Fruit fly (Drosophila melanogaster) whole organism, embryonic: ENCODE data around the gene CG15199.

Experiments used
- B-H2 ChIP-seq: fragments of 200-800 bp; sonication (Bioruptor generic); optimal IDR thresholded peaks from 2 replicates; lab custom pipeline; 2018; ENCODE audit warnings: missing biosample characterization, mild to moderate bottlenecking, missing genetic modification characterization
- C15 ChIP-seq: fragments of 200-800 bp; sonication (Bioruptor generic); IDR thresholded peaks from 3 replicates; pipeline ENCODE4 v1.3.6; 2022; ENCODE audit warnings: missing biosample characterization, missing genetic modification characterization
- CG11093 ChIP-seq: fragments of 200-800 bp; sonication (Bioruptor generic); IDR thresholded peaks from 3 replicates; pipeline ENCODE4 v1.3.6; 2022; ENCODE audit warnings: missing biosample characterization, missing genetic modification characterization
- CG11560 ChIP-seq: fragments of 200-800 bp; sonication (Bioruptor generic); IDR thresholded peaks from 3 replicates; pipeline ENCODE4 v1.3.6; 2022; ENCODE audit warnings: missing biosample characterization, missing genetic modification characterization
- CG12219 ChIP-seq: fragments of 200-800 bp; sonication (Bioruptor generic); optimal IDR thresholded peaks from 3 replicates; lab custom pipeline; 2018; ENCODE audit warnings: missing biosample characterization, mild to moderate bottlenecking, missing genetic modification characterization
- CG12236 ChIP-seq: fragments of 200-800 bp; sonication (Bioruptor generic); optimal IDR thresholded peaks from 2 replicates; lab custom pipeline; 2016; ENCODE audit warnings: missing biosample characterization, missing genetic modification characterization
- CG1233 ChIP-seq: fragments of 200-800 bp; sonication (Bioruptor generic); optimal IDR thresholded peaks from 4 replicates; lab custom pipeline; 2018; ENCODE audit warnings: missing biosample characterization, mild to moderate bottlenecking, missing genetic modification characterization
- CG14014 ChIP-seq: fragments of 200-800 bp; sonication (Bioruptor generic); IDR thresholded peaks from 2 replicates; pipeline ENCODE4 v1.3.6; 2022; ENCODE audit warnings: missing biosample characterization, missing genetic modification characterization
- CG14965 ChIP-seq: fragments of 200-800 bp; sonication (Bioruptor generic); optimal IDR thresholded peaks from 2 replicates; lab custom pipeline; 2016; ENCODE audit warnings: missing biosample characterization, missing genetic modification characterization, borderline replicate concordance
- CG15269 ChIP-seq: fragments of 200-800 bp; sonication (Bioruptor generic); optimal IDR thresholded peaks from 2 replicates; lab custom pipeline; 2018; ENCODE audit warnings: missing biosample characterization, mild to moderate bottlenecking, missing genetic modification characterization, moderate library complexity
- CG15601 ChIP-seq: fragments of 200-800 bp; sonication (Bioruptor generic); optimal IDR thresholded peaks from 3 replicates; lab custom pipeline; 2019; ENCODE audit warnings: missing biosample characterization, mild to moderate bottlenecking, missing genetic modification characterization, moderate library complexity
- CG15696 ChIP-seq: fragments of 200-800 bp; sonication (Bioruptor generic); optimal IDR thresholded peaks from 2 replicates; lab custom pipeline; 2019; ENCODE audit warnings: missing biosample characterization, mild to moderate bottlenecking, missing genetic modification characterization, moderate library complexity
- CG1832 ChIP-seq: fragments of 200-800 bp; sonication (Bioruptor generic); optimal IDR thresholded peaks from 2 replicates; lab custom pipeline; 2017; ENCODE audit warnings: missing biosample characterization, mild to moderate bottlenecking, missing genetic modification characterization, inconsistent platforms
- CG30020 ChIP-seq: fragments of 200-800 bp; optimal IDR thresholded peaks from 2 replicates; lab custom pipeline; 2019; ENCODE audit warnings: missing biosample characterization, mild to moderate bottlenecking, missing genetic modification characterization, moderate library complexity
- CG3065 ChIP-seq: fragments of 200-800 bp; sonication (Bioruptor generic); optimal IDR thresholded peaks from 2 replicates; lab custom pipeline; 2016; ENCODE audit warnings: missing biosample characterization, missing genetic modification characterization
- CG3838 ChIP-seq: fragments of 200-800 bp; sonication (Bioruptor generic); optimal IDR thresholded peaks from 3 replicates; lab custom pipeline; 2016; ENCODE audit warnings: missing biosample characterization, missing genetic modification characterization
- CG4360 ChIP-seq: fragments of 200-800 bp; sonication (Bioruptor generic); IDR thresholded peaks from 2 replicates; pipeline ENCODE4 v1.3.6; 2022; ENCODE audit warnings: missing biosample characterization, missing genetic modification characterization
- CG5245 ChIP-seq: fragments of 200-800 bp; sonication (Bioruptor generic); optimal IDR thresholded peaks from 3 replicates; lab custom pipeline; 2016; ENCODE audit warnings: missing biosample characterization, missing genetic modification characterization
- CG6689 ChIP-seq: fragments of 200-800 bp; sonication (Bioruptor generic); IDR thresholded peaks from 2 replicates; pipeline ENCODE4 v1.3.6; 2022; ENCODE audit warnings: missing biosample characterization, missing genetic modification characterization
- CG7786 ChIP-seq: fragments of 200-800 bp; sonication (Bioruptor generic); optimal IDR thresholded peaks from 2 replicates; lab custom pipeline; 2016; ENCODE audit warnings: missing biosample characterization, missing genetic modification characterization
- CG8089 ChIP-seq: fragments of 200-800 bp; sonication (Bioruptor generic); optimal IDR thresholded peaks from 3 replicates; lab custom pipeline; 2016; ENCODE audit warnings: missing biosample characterization, missing genetic modification characterization
- CG9932 ChIP-seq: fragments of 200-800 bp; sonication (Bioruptor generic); IDR thresholded peaks from 2 replicates; pipeline ENCODE4 v1.3.6; 2022; ENCODE audit warnings: missing biosample characterization, missing genetic modification characterization
- Deaf1 ChIP-seq: fragments of 200-800 bp; optimal IDR thresholded peaks from 3 replicates; lab custom pipeline; 2019; ENCODE audit warnings: missing biosample characterization, mild to moderate bottlenecking, missing genetic modification characterization, moderate library complexity
- Dip3 ChIP-seq: fragments of 200-800 bp; sonication (Bioruptor generic); optimal IDR thresholded peaks from 3 replicates; lab custom pipeline; 2016; ENCODE audit warnings: missing biosample characterization, missing genetic modification characterization
- Dp ChIP-seq: fragments of 200-800 bp; sonication (Bioruptor generic); optimal IDR thresholded peaks from 2 replicates; lab custom pipeline; 2018; ENCODE audit warnings: missing biosample characterization, mild to moderate bottlenecking, missing genetic modification characterization, moderate library complexity
- Drgx ChIP-seq: fragments of 200-800 bp; sonication (Bioruptor generic); IDR thresholded peaks from 2 replicates; pipeline ENCODE4 v1.3.6; 2022; ENCODE audit warnings: missing biosample characterization, missing genetic modification characterization
- Fer3 ChIP-seq: fragments of 200-800 bp; sonication (Bioruptor generic); optimal IDR thresholded peaks from 2 replicates; lab custom pipeline; 2018; ENCODE audit warnings: missing biosample characterization, mild to moderate bottlenecking, missing genetic modification characterization, moderate library complexity
- Myb ChIP-seq: fragments of 200-800 bp; sonication (Bioruptor generic); optimal IDR thresholded peaks from 2 replicates; lab custom pipeline; 2016; ENCODE audit warnings: missing biosample characterization, missing genetic modification characterization
- Neu2 ChIP-seq: fragments of 200-800 bp; sonication (Bioruptor generic); optimal IDR thresholded peaks from 3 replicates; lab custom pipeline; 2016; ENCODE audit warnings: missing biosample characterization, missing genetic modification characterization, borderline replicate concordance
- al ChIP-seq: fragments of 200-800 bp; sonication (Bioruptor generic); IDR thresholded peaks from 2 replicates; pipeline ENCODE4 v1.3.6; 2022; ENCODE audit warnings: missing biosample characterization, missing genetic modification characterization
- az2 ChIP-seq: fragments of 200-800 bp; sonication (Bioruptor generic); optimal IDR thresholded peaks from 3 replicates; lab custom pipeline; 2016; ENCODE audit warnings: missing biosample characterization, missing genetic modification characterization
- bbx ChIP-seq: fragments of 200-800 bp; sonication (Bioruptor generic); IDR thresholded peaks from 2 replicates; pipeline ENCODE4 v1.3.6; 2022; ENCODE audit warnings: missing biosample characterization, missing genetic modification characterization; ENCODE audit not compliant: partially characterized antibody
- cg ChIP-seq: fragments of 200-800 bp; sonication (Bioruptor generic); optimal IDR thresholded peaks from 3 replicates; lab custom pipeline; 2019; ENCODE audit warnings: missing biosample characterization, mild to moderate bottlenecking, missing genetic modification characterization, moderate library complexity
- chif ChIP-seq, 2 experiments: fragments of 200-800 bp; sonication (Bioruptor generic); optimal IDR thresholded peaks; 3 replicates each; lab custom pipeline; 2016; ENCODE audit warnings: missing biosample characterization in 2 of 2, missing genetic modification characterization in 2 of 2
- chinmo ChIP-seq: fragments of 200-800 bp; sonication (Bioruptor generic); IDR thresholded peaks from 4 replicates; pipeline ENCODE4 v1.3.6; 2022; ENCODE audit warnings: missing biosample characterization, missing genetic modification characterization; ENCODE audit not compliant: partially characterized antibody
- dimm ChIP-seq: fragments of 200-800 bp; sonication (Bioruptor generic); IDR thresholded peaks from 2 replicates; pipeline ENCODE4 v1.3.6; 2022; ENCODE audit warnings: missing biosample characterization, missing genetic modification characterization
- dysf ChIP-seq: fragments of 200-800 bp; sonication (Bioruptor generic); IDR thresholded peaks from 3 replicates; pipeline ENCODE4 v1.3.6; 2022; ENCODE audit warnings: missing biosample characterization, missing genetic modification characterization
- hb ChIP-seq: fragments of 200-800 bp; sonication (Bioruptor generic); IDR thresholded peaks from 3 replicates; pipeline ENCODE4 v1.3.6; 2022; ENCODE audit warnings: missing biosample characterization, missing genetic modification characterization; ENCODE audit not compliant: partially characterized antibody
- hbn ChIP-seq: fragments of 200-800 bp; sonication (Bioruptor generic); IDR thresholded peaks from 2 replicates; pipeline ENCODE4 v1.3.6; 2022; ENCODE audit warnings: missing biosample characterization, missing genetic modification characterization; ENCODE audit not compliant: partially characterized antibody
- hth ChIP-seq: fragments of >200 bp; optimal IDR thresholded peaks from 2 replicates; lab custom pipeline; 2017; ENCODE audit warnings: inconsistent platforms
- lilli ChIP-seq: fragments of 200-800 bp; sonication (Bioruptor generic); optimal IDR thresholded peaks from 3 replicates; lab custom pipeline; 2016; ENCODE audit warnings: missing biosample characterization, missing genetic modification characterization
- pzg ChIP-seq: fragments of 200-800 bp; sonication (Bioruptor generic); optimal IDR thresholded peaks from 3 replicates; lab custom pipeline; 2018; ENCODE audit warnings: missing biosample characterization, mild to moderate bottlenecking, missing genetic modification characterization, moderate library complexity
- salm ChIP-seq: fragments of 200-800 bp; sonication (Bioruptor generic); optimal IDR thresholded peaks from 2 replicates; lab custom pipeline; 2018; ENCODE audit warnings: missing biosample characterization, mild to moderate bottlenecking, missing genetic modification characterization
- scrt ChIP-seq: fragments of 200-800 bp; sonication (Bioruptor generic); optimal IDR thresholded peaks from 2 replicates; lab custom pipeline; 2018; ENCODE audit warnings: missing biosample characterization, mild to moderate bottlenecking, missing genetic modification characterization, moderate library complexity
- sisA ChIP-seq: fragments of 200-800 bp; sonication (Bioruptor generic); IDR thresholded peaks from 2 replicates; pipeline ENCODE4 v1.3.6; 2022; ENCODE audit warnings: missing biosample characterization, missing genetic modification characterization
- slp2 ChIP-seq: fragments of 200-800 bp; sonication (Bioruptor generic); optimal IDR thresholded peaks from 2 replicates; lab custom pipeline; 2016; ENCODE audit warnings: missing biosample characterization, missing genetic modification characterization
- ssp ChIP-seq: fragments of 200-800 bp; sonication (Bioruptor generic); IDR thresholded peaks from 2 replicates; pipeline ENCODE4 v1.3.6; 2022; ENCODE audit warnings: missing biosample characterization, missing genetic modification characterization
- stwl ChIP-seq: fragments of 200-800 bp; sonication (Bioruptor generic); optimal IDR thresholded peaks from 3 replicates; lab custom pipeline; 2018; ENCODE audit warnings: missing biosample characterization, mild to moderate bottlenecking, missing genetic modification characterization, moderate library complexity
- tna ChIP-seq: fragments of 200-800 bp; sonication (Bioruptor generic); IDR thresholded peaks from 2 replicates; pipeline ENCODE4 v1.3.6; 2022; ENCODE audit warnings: missing biosample characterization, missing genetic modification characterization; ENCODE audit not compliant: partially characterized antibody
- zen ChIP-seq: fragments of 200-800 bp; sonication (Bioruptor generic); optimal IDR thresholded peaks from 3 replicates; lab custom pipeline; 2018; ENCODE audit warnings: missing biosample characterization, mild to moderate bottlenecking, missing genetic modification characterization, moderate library complexity

Gene CG15199

dm6 chrX:11124749-11125508, 16.7 kb downstream of the CG15199 start, which contains the start of gene Rpt3 (continued):
- TF ChIP-seq Neu2 (GFP tag; lab: Kevin White, UChicago) (no peak), CG14014 (GFP tag; lab: Robert Waterston, UW) (no peak), stwl (tag; lab: Kevin White, UChicago) (peak; percentile 53), salm (tag; lab: Kevin White, UChicago) (no peak), C15 (GFP tag; lab: Robert Waterston, UW) (no peak), Dp (GFP tag; lab: Kevin White, UChicago) (peak; percentile 15), tna (no peak), Fer3 (tag; lab: Kevin White, UChicago) (no peak), lilli (GFP tag; lab: Kevin White, UChicago) (peak; percentile 24), CG4360 (GFP tag; lab: Robert Waterston, UW) (no peak), CG1832 (GFP tag; lab: Kevin White, UChicago) (no peak), bbx (GFP tag; lab: Robert Waterston, UW) (peak; percentile 61), chif (GFP tag; optimal IDR thresholded peaks at IDR 0.05; lab: Kevin White, UChicago) (peak in 1 of 2 experiments; percentile 20), dimm (GFP tag; lab: Robert Waterston, UW) (no peak), hth (lab: Kevin White, UChicago) (no peak), Deaf1 (tag; lab: Kevin White, UChicago) (no peak), CG6689 (GFP tag; lab: Robert Waterston, UW) (0 out of 2 replicates have a peak, but pooled peaks have one; percentile 12), CG5245 (no peak), cg (GFP tag; lab: Kevin White, UChicago) (no peak), CG9932 (0 out of 2 replicates have a peak, but pooled peaks have one; percentile 18), ssp (GFP tag; lab: Robert Waterston, UW) (no peak), CG15696 (tag; lab: Kevin White, UChicago) (no peak), CG3065 (GFP tag; lab: Kevin White, UChicago) (no peak), CG15601 (tag; lab: Kevin White, UChicago) (no peak), CG11093 (GFP tag; lab: Robert Waterston, UW) (no peak), dysf (no peak), hb (peak; percentile 72; the same call in 2 of the 3 replicates), Dip3 (GFP tag; lab: Kevin White, UChicago) (no peak), CG12219 (GFP tag; lab: Kevin White, UChicago) (no peak), CG15269 (tag; lab: Kevin White, UChicago) (no peak), chinmo (GFP tag; lab: Robert Waterston, UW) (0 out of 4 replicates have a peak, but pooled peaks have one; percentile 33), al (GFP tag; lab: Robert Waterston, UW) (no peak), CG12236 (GFP tag; lab: Kevin White, UChicago) (no peak), CG14965 (GFP tag; lab: Kevin White, UChicago) (no peak), CG3838 (GFP tag; lab: Kevin White, UChicago) (no peak), scrt (no peak), CG8089 (no peak), CG1233 (GFP tag; lab: Kevin White, UChicago) (no peak), sisA (GFP tag; lab: Robert Waterston, UW) (no peak), CG30020 (tag; lab: Kevin White, UChicago) (peak; percentile 27), Drgx (GFP tag; lab: Robert Waterston, UW) (no peak), B-H2 (GFP tag; lab: Kevin White, UChicago) (no peak), az2 (GFP tag; lab: Kevin White, UChicago) (no peak), CG11560 (tag; lab: Robert Waterston, UW) (peak; percentile 40; the same call in 1 of the 3 replicates), pzg (GFP tag; lab: Kevin White, UChicago) (peak; percentile 36), slp2 (GFP tag; lab: Kevin White, UChicago) (no peak), hbn (GFP tag; lab: Robert Waterston, UW) (peak; percentile 63), Myb (GFP tag; lab: Kevin White, UChicago) (peak; percentile 37), CG7786 (GFP tag; lab: Kevin White, UChicago) (no peak), zen (tag; lab: Kevin White, UChicago) (no peak)
